Worm (Caenorhabditis elegans): ENCODE data around the gene C32D5.11.

DNA sequence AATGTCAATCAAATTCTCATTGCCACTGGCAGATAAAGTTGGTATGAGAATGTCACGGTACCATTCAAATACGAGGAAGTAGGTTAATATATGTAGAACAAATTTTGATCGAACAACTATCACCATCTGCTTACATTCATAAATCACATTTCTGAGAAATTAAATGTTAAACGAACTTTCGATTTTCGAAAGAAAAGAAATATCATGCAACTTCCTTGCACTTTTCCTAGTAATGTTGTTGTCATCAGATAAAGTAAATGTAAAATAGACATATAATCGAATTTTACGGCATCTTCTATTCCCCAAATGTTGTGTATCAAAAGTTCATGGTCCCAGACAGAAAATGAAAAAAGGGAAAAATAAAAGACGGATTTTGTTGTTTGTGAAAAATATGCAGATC lies 43.8 kb downstream of the C32D5.11 start:
- TF ChIP-seq egl-5 (tag; optimal IDR thresholded peaks at IDR 0.05) (no peak), ama-1 (optimal IDR thresholded peaks at IDR 0.05) (no peak), skn-1 (tag; optimal IDR thresholded peaks at IDR 0.05) (no peak), nhr-237 (tag; optimal IDR thresholded peaks at IDR 0.05) (no peak), unc-62 (GFP tag; optimal IDR thresholded peaks at IDR 0.05) (no peak), R02D3.7 (tag; optimal IDR thresholded peaks at IDR 0.05) (no peak), aly-2 (tag; optimal IDR thresholded peaks at IDR 0.05) (no peak), unc-39 (tag; optimal IDR thresholded peaks at IDR 0.05) (no peak), nhr-12 (tag; optimal IDR thresholded peaks at IDR 0.05) (no peak), pqm-1 (tag; optimal IDR thresholded peaks at IDR 0.05) (no peak), jun-1 (tag; optimal IDR thresholded peaks at IDR 0.05) (no peak), elt-3 (tag; optimal IDR thresholded peaks at IDR 0.05) (no peak)
